Worm (Caenorhabditis elegans) whole organism, early embryonic: ENCODE data around the gene Y54G2A.38.
"Not testable (repeated sequence)": the region's sequence is repeated elsewhere in the genome, so short reads cannot be mapped to it uniquely, and the experiment has no call there.

Experiments used
- F13C5.2 ChIP-seq: sonication (generic microtip); optimal IDR thresholded peaks from 2 replicates; lab custom pipeline; 2017; ENCODE audit warnings: mild to moderate bottlenecking, missing genetic modification characterization, inconsistent platforms, missing compliant biosample characterization
- aly-1 ChIP-seq: sonication (generic microtip); optimal IDR thresholded peaks from 2 replicates; lab custom pipeline; 2016; ENCODE audit warnings: missing genetic modification characterization, missing compliant biosample characterization
- ama-1 ChIP-seq: fragments of 150-350 bp; optimal IDR thresholded peaks from 2 replicates; lab custom pipeline; 2014
- flt-1 ChIP-seq: fragments of 200-800 bp; sonication (Bioruptor generic); IDR thresholded peaks from 2 replicates; pipeline ENCODE4 v1.3.6; 2022; ENCODE audit warnings: missing genetic modification characterization, missing compliant biosample characterization
- hmbx-1 ChIP-seq: sonication (generic microtip); optimal IDR thresholded peaks from 2 replicates; lab custom pipeline; 2016; ENCODE audit warnings: mild to moderate bottlenecking, missing genetic modification characterization, missing compliant biosample characterization
- hmg-4 ChIP-seq: fragments of 200-800 bp; sonication (Bioruptor generic); optimal IDR thresholded peaks from 2 replicates; lab custom pipeline; 2018; ENCODE audit warnings: mild to moderate bottlenecking, missing genetic modification characterization, missing compliant biosample characterization
- hnd-1 ChIP-seq: sonication (generic microtip); optimal IDR thresholded peaks from 2 replicates; lab custom pipeline; 2016; ENCODE audit warnings: missing genetic modification characterization, missing compliant biosample characterization
- scrt-1 ChIP-seq: fragments of 200-800 bp; sonication (Bioruptor generic); IDR thresholded peaks from 2 replicates; pipeline ENCODE4 v1.3.6; 2022; ENCODE audit warnings: missing genetic modification characterization, missing compliant biosample characterization
- sea-1 ChIP-seq: fragments of 200-800 bp; sonication (Bioruptor generic); conservative IDR thresholded peaks from 2 replicates; pipeline ENCODE4 v1.3.6; 2022; ENCODE audit warnings: missing genetic modification characterization, missing compliant biosample characterization
- tbx-11 ChIP-seq: fragments of 200-800 bp; sonication (Bioruptor generic); IDR thresholded peaks from 2 replicates; pipeline ENCODE4 v1.3.6; 2022; ENCODE audit warnings: missing genetic modification characterization, missing compliant biosample characterization
- tbx-37 ChIP-seq: fragments of 200-800 bp; sonication (Bioruptor generic); conservative IDR thresholded peaks from 2 replicates; pipeline ENCODE4 v1.3.6; 2022; ENCODE audit warnings: missing genetic modification reagents, missing genetic modification characterization, missing compliant biosample characterization
- tra-4 ChIP-seq: sonication (generic microtip); optimal IDR thresholded peaks from 2 replicates; lab custom pipeline; 2017; ENCODE audit warnings: missing genetic modification characterization, missing compliant biosample characterization

DNA sequence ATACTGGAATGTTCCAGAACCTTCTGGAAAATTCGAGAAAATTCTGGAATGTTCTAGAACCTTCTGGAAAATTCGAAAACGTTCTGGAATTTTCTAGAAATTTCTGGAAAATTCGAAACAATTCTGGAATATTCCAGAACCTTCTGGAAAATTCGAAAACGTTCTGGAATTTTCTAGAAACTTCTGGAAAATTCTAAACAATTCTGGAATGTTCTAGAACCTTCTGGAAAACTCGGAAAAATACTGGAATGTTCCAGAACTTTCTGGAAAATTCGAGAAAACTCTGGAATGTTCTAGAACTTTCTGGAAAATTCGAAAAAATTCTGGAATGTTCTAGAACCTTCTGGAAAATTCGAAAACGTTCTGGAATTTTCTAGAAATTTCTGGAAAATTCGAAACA lies 3.8 kb upstream of the Y54G2A.38 start:
- TF ChIP-seq ama-1; hmg-4 (GFP tag; lab: Kevin White, UChicago); sea-1; flt-1 (GFP tag; lab: Robert Waterston, UW); hmbx-1 (tag; lab: Kevin White, UChicago); tra-4 (tag; lab: Kevin White, UChicago); scrt-1; hnd-1; F13C5.2 (tag; lab: Kevin White, UChicago); tbx-11 (GFP tag; lab: Robert Waterston, UW); tbx-37 (GFP tag; lab: Robert Waterston, UW); aly-1: not testable (repeated sequence)
